Worm (Caenorhabditis elegans) whole organism, midembryonic: ENCODE measurements around the gene clec-207.

Experiments used
- klf-2 ChIP-seq: fragments of 200-800 bp; sonication (Bioruptor generic); conservative IDR thresholded peaks from 2 replicates; pipeline ENCODE4 v1.3.6; 2022; ENCODE audit warnings: missing genetic modification reagents, missing genetic modification characterization, missing compliant biosample characterization
- ref-1 ChIP-seq: fragments of 200-800 bp; sonication (Bioruptor generic); conservative IDR thresholded peaks from 2 replicates; pipeline ENCODE4 v1.3.6; 2022; ENCODE audit warnings: missing genetic modification reagents, missing genetic modification characterization, missing compliant biosample characterization
- ztf-23 ChIP-seq: fragments of 200-800 bp; sonication (Bioruptor generic); IDR thresholded peaks from 2 replicates; pipeline ENCODE4 v1.3.6; 2022; ENCODE audit warnings: missing genetic modification reagents, missing genetic modification characterization, missing compliant biosample characterization

- no peak for TF ChIP-seq ref-1 (GFP tag; lab: Robert Waterston, UW)
- no peak for TF ChIP-seq klf-2 (GFP tag; lab: Robert Waterston, UW)
- no peak for TF ChIP-seq ztf-23 (GFP tag; lab: Robert Waterston, UW)
Observed at ce11 chrV:2099040-2099439, 3.2 kb downstream of the clec-207 start, which contains the start of gene F36F12.7.
